Worm (Caenorhabditis elegans) whole organism, mixed stage, embryonic: ENCODE measurements around the gene fce-2.

Experiments used
- bed-3 ChIP-seq: fragments of 200-800 bp; sonication (Bioruptor generic); optimal IDR thresholded peaks from 3 replicates; lab custom pipeline; 2018; ENCODE audit warnings: mild to moderate bottlenecking, missing genetic modification characterization, moderate library complexity, missing compliant biosample characterization
- blmp-1 ChIP-seq: fragments of 150-350 bp; optimal IDR thresholded peaks from 2 replicates; lab custom pipeline; 2014; ENCODE audit warnings: missing biosample characterization, missing genetic modification characterization
- ceh-39 ChIP-seq: fragments of 150-350 bp; optimal IDR thresholded peaks from 2 replicates; lab custom pipeline; 2014; ENCODE audit warnings: missing biosample characterization, missing genetic modification characterization
- ceh-43 ChIP-seq: fragments of 200-800 bp; sonication (Bioruptor generic); optimal IDR thresholded peaks from 2 replicates; lab custom pipeline; 2018; ENCODE audit warnings: mild to moderate bottlenecking, missing genetic modification characterization, moderate library complexity, missing compliant biosample characterization
- ceh-83 ChIP-seq: fragments of 200-800 bp; sonication (Bioruptor generic); optimal IDR thresholded peaks from 2 replicates; lab custom pipeline; 2018; ENCODE audit warnings: mild to moderate bottlenecking, missing genetic modification characterization, missing compliant biosample characterization
- ces-1 ChIP-seq: fragments of 150-350 bp; optimal IDR thresholded peaks from 2 replicates; lab custom pipeline; 2014; ENCODE audit warnings: missing biosample characterization, missing genetic modification reagents, missing genetic modification characterization
- cnd-1 ChIP-seq: fragments of 200-800 bp; sonication (Bioruptor generic); optimal IDR thresholded peaks from 2 replicates; lab custom pipeline; 2018; ENCODE audit warnings: mild to moderate bottlenecking, missing genetic modification characterization, missing compliant biosample characterization
- drap-1 ChIP-seq: fragments of 200-800 bp; sonication (Bioruptor generic); optimal IDR thresholded peaks from 3 replicates; lab custom pipeline; 2018; ENCODE audit warnings: mild to moderate bottlenecking, missing genetic modification characterization, missing compliant biosample characterization
- elt-1 ChIP-seq: sonication (generic microtip); optimal IDR thresholded peaks from 2 replicates; lab custom pipeline; 2017; ENCODE audit warnings: missing genetic modification characterization, mild to moderate bottlenecking, missing compliant biosample characterization, antibody characterized with exemption, moderate library complexity, borderline replicate concordance; ENCODE audit not compliant: insufficient read depth
- elt-3 ChIP-seq: fragments of 150-350 bp; optimal IDR thresholded peaks from 2 replicates; lab custom pipeline; 2014; ENCODE audit warnings: missing biosample characterization, missing genetic modification characterization
- flh-1 ChIP-seq: fragments of 200-800 bp; sonication (Bioruptor generic); optimal IDR thresholded peaks from 2 replicates; lab custom pipeline; 2018; ENCODE audit warnings: mild to moderate bottlenecking, missing genetic modification characterization, moderate library complexity, missing compliant biosample characterization
- ham-2 ChIP-seq: fragments of 200-800 bp; sonication (Bioruptor generic); optimal IDR thresholded peaks from 2 replicates; lab custom pipeline; 2018; ENCODE audit warnings: mild to moderate bottlenecking, missing genetic modification characterization, missing compliant biosample characterization
- hlh-1 ChIP-seq: fragments of 150-350 bp; optimal IDR thresholded peaks from 2 replicates; lab custom pipeline; 2014; ENCODE audit warnings: missing biosample characterization, missing genetic modification reagents, missing genetic modification characterization
- lin-13 ChIP-seq: fragments of 150-350 bp; optimal IDR thresholded peaks from 2 replicates; lab custom pipeline; 2014; ENCODE audit warnings: missing biosample characterization, missing genetic modification characterization
- lin-32 ChIP-seq: fragments of 200-800 bp; sonication (Bioruptor generic); optimal IDR thresholded peaks from 2 replicates; lab custom pipeline; 2018; ENCODE audit warnings: mild to moderate bottlenecking, missing genetic modification characterization, missing compliant biosample characterization
- lsy-2 ChIP-seq: fragments of 150-350 bp; optimal IDR thresholded peaks from 2 replicates; lab custom pipeline; 2014; ENCODE audit warnings: missing biosample characterization, missing genetic modification characterization
- mep-1 ChIP-seq: fragments of 150-350 bp; optimal IDR thresholded peaks from 2 replicates; lab custom pipeline; 2017; ENCODE audit warnings: missing biosample characterization, missing genetic modification reagents, missing genetic modification characterization, inconsistent platforms
- mls-2 ChIP-seq: sonication (generic microtip); optimal IDR thresholded peaks from 2 replicates; lab custom pipeline; 2016; ENCODE audit warnings: mild to moderate bottlenecking, missing genetic modification characterization, moderate library complexity, missing compliant biosample characterization
- nhr-12 ChIP-seq: fragments of 150-350 bp; optimal IDR thresholded peaks from 2 replicates; lab custom pipeline; 2014; ENCODE audit warnings: missing biosample characterization, missing genetic modification characterization
- nhr-2 ChIP-seq: fragments of 150-350 bp; optimal IDR thresholded peaks from 2 replicates; lab custom pipeline; 2014; ENCODE audit warnings: missing biosample characterization, missing genetic modification characterization
- nhr-237 ChIP-seq: fragments of 150-350 bp; optimal IDR thresholded peaks from 2 replicates; lab custom pipeline; 2014; ENCODE audit warnings: missing biosample characterization, missing genetic modification characterization
- nhr-28 ChIP-seq: fragments of 150-350 bp; optimal IDR thresholded peaks from 2 replicates; lab custom pipeline; 2014; ENCODE audit warnings: missing biosample characterization, missing genetic modification characterization
- nhr-76 ChIP-seq: sonication (generic microtip); optimal IDR thresholded peaks from 2 replicates; lab custom pipeline; 2017; ENCODE audit warnings: missing biosample characterization, missing genetic modification characterization
- pha-4 ChIP-seq: fragments of 150-350 bp; optimal IDR thresholded peaks from 2 replicates; lab custom pipeline; 2018; ENCODE audit warnings: missing biosample characterization, missing genetic modification reagents, missing genetic modification characterization
- sem-2 ChIP-seq: fragments of 200-800 bp; sonication (Bioruptor generic); optimal IDR thresholded peaks from 2 replicates; lab custom pipeline; 2018; ENCODE audit warnings: mild to moderate bottlenecking, missing genetic modification characterization, missing compliant biosample characterization
- snpc-4 ChIP-seq: fragments of 150-350 bp; optimal IDR thresholded peaks from 2 replicates; lab custom pipeline; 2014; ENCODE audit warnings: missing biosample characterization, missing genetic modification characterization
- tbx-8 ChIP-seq: fragments of 200-800 bp; sonication (Bioruptor generic); optimal IDR thresholded peaks from 2 replicates; lab custom pipeline; 2018; ENCODE audit warnings: mild to moderate bottlenecking, missing genetic modification characterization, moderate library complexity, missing compliant biosample characterization
- unc-120 ChIP-seq: sonication (generic microtip); optimal IDR thresholded peaks from 2 replicates; lab custom pipeline; 2017; ENCODE audit warnings: missing genetic modification characterization, missing compliant biosample characterization; ENCODE audit not compliant: poor library complexity, severe bottlenecking
- unc-39 ChIP-seq: fragments of 150-350 bp; optimal IDR thresholded peaks from 2 replicates; lab custom pipeline; 2014; ENCODE audit warnings: missing biosample characterization, missing genetic modification characterization
- unc-62 ChIP-seq: fragments of 150-350 bp; optimal IDR thresholded peaks from 2 replicates; lab custom pipeline; 2014; ENCODE audit warnings: missing biosample characterization, missing genetic modification reagents, missing genetic modification characterization
- ztf-11 ChIP-seq: fragments of 150-350 bp; optimal IDR thresholded peaks from 2 replicates; lab custom pipeline; 2014; ENCODE audit warnings: missing biosample characterization, missing genetic modification characterization

fce-2 gene

DNA sequence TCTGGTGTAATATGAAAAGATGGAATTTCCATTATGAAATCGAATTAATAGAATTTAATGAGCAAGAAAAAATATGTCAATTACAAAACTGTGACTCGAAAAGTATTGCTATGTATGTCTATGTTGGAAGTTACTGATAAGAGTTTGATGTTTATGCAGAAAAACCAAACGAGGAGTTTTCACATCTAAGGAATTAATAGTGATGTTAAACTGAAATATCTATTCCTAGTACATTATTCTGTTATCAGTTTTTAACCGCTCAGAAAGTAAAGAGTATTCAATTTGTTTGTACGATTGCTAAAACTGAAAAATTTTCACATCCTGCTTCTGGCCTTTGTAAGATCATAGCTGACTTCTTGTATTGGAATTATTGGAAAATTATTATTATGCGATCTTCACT is 38.2 kb upstream of the fce-2 start, which contains the start of gene K02E2.7:
K02E2.7 (minus strand) TSS at position 101 of the 400 bp plus-strand sequence.
- no peak for TF ChIP-seq pha-4 (tag; lab: Kevin White, UChicago)
- no peak for TF ChIP-seq snpc-4 (tag; lab: Kevin White, UChicago)
- no peak for TF ChIP-seq lin-32
- TF ChIP-seq unc-39 (tag; lab: Kevin White, UChicago), result no peak
- no peak for TF ChIP-seq blmp-1 (tag; lab: Kevin White, UChicago)
- TF ChIP-seq, all 35 proteins: peak for 0

DNA sequence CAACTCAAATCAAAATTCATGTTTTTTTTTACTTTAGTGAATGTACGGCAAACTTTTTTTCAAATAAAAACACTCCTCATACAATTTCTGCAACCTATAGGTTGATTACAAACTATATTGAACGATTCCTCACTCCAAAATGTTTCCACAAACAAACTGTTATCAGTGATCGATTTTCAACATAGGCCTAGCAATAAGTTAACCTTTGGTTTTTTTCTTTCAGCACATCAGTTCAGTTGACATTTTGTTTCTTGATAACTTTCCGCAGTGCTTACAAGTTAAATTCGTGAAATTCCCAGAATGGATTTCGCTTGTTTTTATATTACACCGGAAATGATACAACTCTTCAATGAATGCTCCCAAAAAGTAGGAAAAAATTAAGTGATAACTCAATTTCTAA is 37.7 kb upstream of the fce-2 start, which contains the start of gene F53H2.1:
F53H2.1 (plus strand) TSS at position 301 of the 400 bp plus-strand sequence.
- TF ChIP-seq ham-2 (GFP tag; lab: Kevin White, UChicago) (no peak), bed-3 (GFP tag; lab: Kevin White, UChicago) (no peak), ces-1 (no peak), pha-4 (tag; lab: Kevin White, UChicago) (no peak), nhr-12 (tag; lab: Kevin White, UChicago) (no peak), elt-3 (tag; lab: Kevin White, UChicago) (no peak), lsy-2 (tag; lab: Kevin White, UChicago) (no peak), sem-2 (no peak), cnd-1 (tag; lab: Kevin White, UChicago) (no peak), mep-1 (tag; lab: Kevin White, UChicago) (no peak), snpc-4 (tag; lab: Kevin White, UChicago) (no peak), ceh-83 (GFP tag; lab: Kevin White, UChicago) (no peak), mls-2 (no peak), ztf-11 (tag; lab: Kevin White, UChicago) (no peak), lin-32 (no peak), lin-13 (no peak), nhr-2 (no peak), elt-1 (no peak), nhr-28 (tag; lab: Kevin White, UChicago) (no peak)
- TF ChIP-seq, all 35 proteins: peak for 0

DNA sequence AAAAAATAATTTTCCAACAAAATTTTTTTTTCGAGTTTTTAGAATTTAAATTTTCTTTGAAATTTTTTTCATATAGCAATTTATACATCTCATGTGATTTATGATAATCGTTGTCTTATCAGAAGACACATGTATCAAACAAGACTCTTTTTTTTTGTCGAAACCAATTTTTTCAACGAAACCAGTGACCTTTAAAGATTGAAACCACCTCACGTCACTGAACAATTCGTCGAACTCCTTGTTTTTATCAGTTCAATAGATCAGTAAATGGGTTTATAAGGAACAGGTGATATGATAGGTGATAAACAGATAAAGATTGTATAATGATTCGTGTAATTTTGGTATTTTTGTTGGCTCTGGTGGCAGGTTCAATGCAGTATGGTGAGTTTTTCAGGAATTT is 31.3 kb upstream of the fce-2 start, which contains the start of gene cnc-7:
cnc-7 (plus strand) TSS at position 301 of the 400 bp plus-strand sequence.
- TF ChIP-seq lin-13, result no peak
- no peak for TF ChIP-seq sem-2
- TF ChIP-seq snpc-4 (tag; lab: Kevin White, UChicago), result no peak
- TF ChIP-seq nhr-12 (tag; lab: Kevin White, UChicago), result no peak
- TF ChIP-seq nhr-28 (tag; lab: Kevin White, UChicago), result no peak
- no peak for TF ChIP-seq nhr-76 (tag; lab: Kevin White, UChicago)
- TF ChIP-seq cnd-1 (tag; lab: Kevin White, UChicago), result no peak
- TF ChIP-seq tbx-8 (GFP tag; lab: Kevin White, UChicago), result no peak
- no peak for TF ChIP-seq mep-1 (tag; lab: Kevin White, UChicago)
- TF ChIP-seq ham-2 (GFP tag; lab: Kevin White, UChicago), result no peak
- no peak for TF ChIP-seq drap-1
- TF ChIP-seq flh-1 (GFP tag; lab: Kevin White, UChicago), result no peak
- no peak for TF ChIP-seq unc-120 (tag; lab: Kevin White, UChicago)
- TF ChIP-seq unc-62 (GFP tag; lab: Kevin White, UChicago), result no peak
- TF ChIP-seq ceh-43 (GFP tag; lab: Kevin White, UChicago), result no peak
- no peak for TF ChIP-seq nhr-237 (tag; lab: Kevin White, UChicago)
- no peak for TF ChIP-seq blmp-1 (tag; lab: Kevin White, UChicago)

DNA sequence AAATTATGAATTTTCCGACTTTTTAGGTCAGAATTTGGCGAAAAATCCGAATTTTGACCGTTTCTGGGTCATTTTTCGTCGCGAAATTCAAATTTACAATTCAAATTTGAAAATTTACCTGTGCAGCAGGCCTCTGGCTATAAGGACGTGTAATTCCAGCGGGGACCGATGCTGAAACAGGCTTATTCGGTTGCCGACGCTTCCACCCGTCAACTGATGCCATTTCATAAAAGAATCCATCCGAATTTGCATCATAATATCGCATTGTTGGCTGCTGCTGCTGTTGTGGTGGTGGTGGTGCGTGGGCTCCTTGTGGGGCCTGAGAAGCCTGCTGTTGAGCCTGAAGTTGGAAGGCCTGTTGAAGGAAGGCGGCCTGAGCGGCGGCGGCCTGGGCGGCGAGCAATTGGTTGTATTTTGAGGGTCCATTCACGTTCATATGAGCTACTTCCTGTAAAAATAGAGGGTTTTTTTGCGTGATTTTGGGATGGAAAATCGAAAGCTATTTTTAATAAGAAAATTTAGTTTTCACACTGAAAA is 25.5 kb upstream of the fce-2 start:
- TF ChIP-seq ceh-39 (tag; lab: Kevin White, UChicago) (no peak), ces-1 (no peak), flh-1 (GFP tag; lab: Kevin White, UChicago) (no peak), ceh-43 (GFP tag; lab: Kevin White, UChicago) (no peak), drap-1 (peak; percentile 19)

DNA sequence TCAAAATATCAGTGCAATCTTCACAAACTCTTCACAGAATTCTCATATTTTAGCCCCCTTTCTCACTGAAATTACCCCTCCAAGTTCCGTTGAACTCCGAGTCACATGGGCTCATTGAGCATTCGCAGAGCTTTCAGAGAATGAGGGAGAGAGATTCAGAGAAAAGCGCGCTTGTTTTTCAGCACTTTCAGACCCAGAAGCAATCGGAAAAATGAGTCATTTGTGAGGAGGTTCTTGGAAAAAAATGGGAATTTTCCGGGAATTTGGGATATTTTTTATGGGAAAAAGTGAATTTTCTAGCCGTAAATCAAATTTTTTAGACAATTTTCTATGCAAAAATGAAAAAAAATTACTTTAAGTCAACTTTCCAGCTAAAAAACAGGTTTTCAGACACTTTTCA is 22.3 kb upstream of the fce-2 start:
- TF ChIP-seq mep-1 (tag; lab: Kevin White, UChicago) (no peak), pha-4 (tag; lab: Kevin White, UChicago) (no peak), sem-2 (no peak), ceh-39 (tag; lab: Kevin White, UChicago) (no peak), ces-1 (no peak), ceh-43 (GFP tag; lab: Kevin White, UChicago) (no peak), lsy-2 (tag; lab: Kevin White, UChicago) (no peak), hlh-1 (no peak), elt-3 (tag; lab: Kevin White, UChicago) (no peak), snpc-4 (tag; lab: Kevin White, UChicago) (no peak)
